2 fruit fly cellular contexts compared by ENCODE assay signal in genomic region chr3R:29758129-29758733, dm6.
TF ChIP-seq lines count a peak whose summit lies in the region.

No protein-coding gene starts in this region.

TF ChIP-seq in whole organism, embryonic, 481 proteins besides CTCF, POLR2A, EP300 and RAD21 (continued from another document):
- TF ChIP-seq Drgx (GFP tag; IDR thresholded peaks at IDR 0.05; lab: Robert Waterston, UW) (peak; percentile 78), Sox102F (GFP tag; optimal IDR thresholded peaks at IDR 0.05; lab: Kevin White, UChicago) (peak; percentile 26), Med (GFP tag; lab: Kevin White, UChicago) (peak; percentile 15), Ravus (GFP tag; IDR thresholded peaks at IDR 0.05; lab: Robert Waterston, UW) (no peak), hkb (optimal IDR thresholded peaks at IDR 0.05; lab: Kevin White, UChicago) (no peak), hkb (GFP tag; IDR thresholded peaks at IDR 0.05; lab: Robert Waterston, UW) (0 out of 2 replicates have a peak, but pooled peaks have one; percentile 20), CG4360 (GFP tag; IDR thresholded peaks at IDR 0.05; lab: Robert Waterston, UW) (no peak), CG11456 (GFP tag; IDR thresholded peaks at IDR 0.05; lab: Robert Waterston, UW) (0 out of 3 replicates have a peak, but pooled peaks have one; percentile 17), HmgZ (tag; optimal IDR thresholded peaks at IDR 0.05; lab: Kevin White, UChicago) (no peak), dmrt99B (tag; optimal IDR thresholded peaks at IDR 0.05; lab: Kevin White, UChicago) (peak; percentile 11), mld (GFP tag; IDR thresholded peaks at IDR 0.05; lab: Robert Waterston, UW; ENCODE audit: partially characterized antibody) (no peak), row (GFP tag; IDR thresholded peaks at IDR 0.05; lab: Robert Waterston, UW) (peak; percentile 53), CG13123 (GFP tag; optimal IDR thresholded peaks at IDR 0.05; lab: Kevin White, UChicago) (no peak), CG17328 (GFP tag; IDR thresholded peaks at IDR 0.05; lab: Robert Waterston, UW) (0 out of 2 replicates have a peak, but pooled peaks have one; percentile 35), HLH3B (GFP tag; IDR thresholded peaks at IDR 0.05; lab: Robert Waterston, UW) (peak; percentile 22; the same call in 1 of the 2 replicates), CG1603 (tag; optimal IDR thresholded peaks at IDR 0.05; lab: Kevin White, UChicago) (peak; percentile 22), Hmx (GFP tag; optimal IDR thresholded peaks at IDR 0.05; lab: Kevin White, UChicago) (no peak), ro (GFP tag; IDR thresholded peaks at IDR 0.05; lab: Robert Waterston, UW) (no peak), prd (optimal IDR thresholded peaks at IDR 0.05; lab: Kevin White, UChicago) (no peak), prd (GFP tag; IDR thresholded peaks at IDR 0.05; lab: Robert Waterston, UW) (0 out of 3 replicates have a peak, but pooled peaks have one; percentile 20), B-H2 (GFP tag; optimal IDR thresholded peaks at IDR 0.05; lab: Kevin White, UChicago) (no peak), zfh2 (GFP tag; optimal IDR thresholded peaks at IDR 0.05; lab: Kevin White, UChicago) (no peak), Nf-YB (GFP tag; optimal IDR thresholded peaks at IDR 0.05; lab: Kevin White, UChicago) (no peak), slbo (GFP tag; IDR thresholded peaks at IDR 0.05; lab: Robert Waterston, UW) (peak; percentile 43), crol (GFP tag; IDR thresholded peaks at IDR 0.05; lab: Robert Waterston, UW) (peak; percentile 81), H2.0 (GFP tag; IDR thresholded peaks at IDR 0.05; lab: Robert Waterston, UW) (0 out of 2 replicates have a peak, but pooled peaks have one; percentile 18), CG5953 (GFP tag; IDR thresholded peaks at IDR 0.05; lab: Robert Waterston, UW) (no peak), CG13296 (GFP tag; optimal IDR thresholded peaks at IDR 0.05; lab: Kevin White, UChicago) (no peak), danr (GFP tag; IDR thresholded peaks at IDR 0.05; lab: Robert Waterston, UW) (no peak), ERR (GFP tag; optimal IDR thresholded peaks at IDR 0.05; lab: Kevin White, UChicago) (no peak), vvl (GFP tag; IDR thresholded peaks at IDR 0.05; lab: Robert Waterston, UW) (peak; percentile 49; the same call in 1 of the 2 replicates), CG30403 (GFP tag; optimal IDR thresholded peaks at IDR 0.05; lab: Kevin White, UChicago) (peak; percentile 31)

TF ChIP-seq in whole organism, prepupa, 60 proteins besides CTCF, POLR2A, EP300 and RAD21 (continued from another document):
- TF ChIP-seq CG16779 (tag; optimal IDR thresholded peaks at IDR 0.05; lab: Kevin White, UChicago) (no peak), Eip78C (GFP tag; lab: Kevin White, UChicago) (peak; percentile 80), svp (GFP tag; lab: Kevin White, UChicago) (peak; percentile 63), Hr39 (GFP tag; optimal IDR thresholded peaks at IDR 0.05; lab: Kevin White, UChicago) (peak; percentile 43), Hr38 (GFP tag; optimal IDR thresholded peaks at IDR 0.05; lab: Kevin White, UChicago) (no peak), Ets96B (tag; optimal IDR thresholded peaks at IDR 0.05; lab: Kevin White, UChicago) (peak; percentile 46), CG15336 (GFP tag; IDR thresholded peaks at IDR 0.05; lab: Robert Waterston, UW) (peak; percentile 88), Gug (GFP tag; IDR thresholded peaks at IDR 0.05; lab: Robert Waterston, UW) (peak; percentile 68), pdm3 (GFP tag; optimal IDR thresholded peaks at IDR 0.05; lab: Kevin White, UChicago) (peak; percentile 71), Smox (GFP tag; optimal IDR thresholded peaks at IDR 0.05; lab: Kevin White, UChicago) (peak; percentile 33), CG8632 (GFP tag; optimal IDR thresholded peaks at IDR 0.05; lab: Kevin White, UChicago) (peak; percentile 60), dac (GFP tag; optimal IDR thresholded peaks at IDR 0.05; lab: Kevin White, UChicago) (peak; percentile 36), vri (GFP tag; optimal IDR thresholded peaks at IDR 0.05; lab: Kevin White, UChicago) (no peak), CG3032 (tag; optimal IDR thresholded peaks at IDR 0.05; lab: Kevin White, UChicago) (peak; percentile 26), spab (GFP tag; optimal IDR thresholded peaks at IDR 0.05; lab: Kevin White, UChicago) (peak; percentile 23), lz (GFP tag; optimal IDR thresholded peaks at IDR 0.05; lab: Kevin White, UChicago) (peak; percentile 39), CG32006 (GFP tag; optimal IDR thresholded peaks at IDR 0.05; lab: Kevin White, UChicago) (peak; percentile 78), CG7368 (GFP tag; optimal IDR thresholded peaks at IDR 0.05; lab: Kevin White, UChicago) (peak; percentile 49), esn (GFP tag; optimal IDR thresholded peaks at IDR 0.05; lab: Kevin White, UChicago) (peak; percentile 57), CG8319 (GFP tag; optimal IDR thresholded peaks at IDR 0.05; lab: Kevin White, UChicago) (peak; percentile 45), Hr4 (GFP tag; optimal IDR thresholded peaks at IDR 0.05; lab: Kevin White, UChicago) (peak; percentile 79), CG4318 (GFP tag; optimal IDR thresholded peaks at IDR 0.05; lab: Kevin White, UChicago) (peak; percentile 57), topi (GFP tag; optimal IDR thresholded peaks at IDR 0.05; lab: Kevin White, UChicago) (peak; percentile 44), Eip93F (GFP tag; optimal IDR thresholded peaks at IDR 0.05; lab: Kevin White, UChicago) (no peak), salr (GFP tag; optimal IDR thresholded peaks at IDR 0.05; lab: Kevin White, UChicago) (peak in 1 of 2 experiments; percentile 11), CG3919 (GFP tag; optimal IDR thresholded peaks at IDR 0.05; lab: Kevin White, UChicago) (peak; percentile 68), Sox102F (GFP tag; optimal IDR thresholded peaks at IDR 0.05; lab: Kevin White, UChicago) (peak; percentile 36), CG10669 (GFP tag; optimal IDR thresholded peaks at IDR 0.05; lab: Kevin White, UChicago) (peak; percentile 41), fkh (GFP tag; optimal IDR thresholded peaks at IDR 0.05; lab: Kevin White, UChicago) (no peak), fd85E (GFP tag; optimal IDR thresholded peaks at IDR 0.05; lab: Kevin White, UChicago) (peak; percentile 13), Eip75B (GFP tag; optimal IDR thresholded peaks at IDR 0.05; lab: Kevin White, UChicago) (peak; percentile 50), Sox14 (GFP tag; optimal IDR thresholded peaks at IDR 0.05; lab: Kevin White, UChicago) (peak; percentile 27), Blimp-1 (GFP tag; optimal IDR thresholded peaks at IDR 0.05; lab: Kevin White, UChicago) (no peak), CG31627 (GFP tag; optimal IDR thresholded peaks at IDR 0.05; lab: Kevin White, UChicago) (peak; percentile 43), OdsH (GFP tag; optimal IDR thresholded peaks at IDR 0.05; lab: Kevin White, UChicago) (peak; percentile 67), net (GFP tag; optimal IDR thresholded peaks at IDR 0.05; lab: Kevin White, UChicago) (peak; percentile 49), Met (GFP tag; optimal IDR thresholded peaks at IDR 0.05; lab: Kevin White, UChicago) (peak; percentile 59)
TF ChIP-seq in whole organism, prepupa: peak in this region for 48.
